Fruit fly (Drosophila melanogaster) whole organism, embryonic: ENCODE data around the gene CG13408.

Experiments used
- Abd-B ChIP-seq: fragments of 200-800 bp; sonication (Bioruptor generic); optimal IDR thresholded peaks from 2 replicates; lab custom pipeline; 2018; ENCODE audit warnings: missing biosample characterization, mild to moderate bottlenecking, missing genetic modification characterization, moderate library complexity
- CG12391 ChIP-seq: fragments of 200-800 bp; sonication (Bioruptor generic); optimal IDR thresholded peaks from 3 replicates; lab custom pipeline; 2018; ENCODE audit warnings: missing biosample characterization, mild to moderate bottlenecking, missing genetic modification characterization, moderate library complexity
- CG12942 ChIP-seq: fragments of 200-800 bp; sonication (Bioruptor generic); optimal IDR thresholded peaks from 3 replicates; lab custom pipeline; 2016; ENCODE audit warnings: missing biosample characterization, missing genetic modification characterization
- CG13624 ChIP-seq: fragments of 200-800 bp; sonication (Bioruptor generic); optimal IDR thresholded peaks from 2 replicates; lab custom pipeline; 2016; ENCODE audit warnings: missing biosample characterization, missing genetic modification characterization
- CG14014 ChIP-seq: fragments of 200-800 bp; sonication (Bioruptor generic); IDR thresholded peaks from 2 replicates; pipeline ENCODE4 v1.3.6; 2022; ENCODE audit warnings: missing biosample characterization, missing genetic modification characterization
- CG14050 ChIP-seq: fragments of 200-800 bp; sonication (Bioruptor generic); IDR thresholded peaks from 3 replicates; pipeline ENCODE4 v1.3.6; 2022; ENCODE audit warnings: missing biosample characterization, missing genetic modification characterization
- CG1529 ChIP-seq: fragments of 200-800 bp; sonication (Bioruptor generic); optimal IDR thresholded peaks from 3 replicates; lab custom pipeline; 2018; ENCODE audit warnings: missing biosample characterization, missing genetic modification characterization
- CG17359 ChIP-seq: fragments of 200-800 bp; sonication (Bioruptor generic); optimal IDR thresholded peaks from 3 replicates; lab custom pipeline; 2018; ENCODE audit warnings: missing biosample characterization, mild to moderate bottlenecking, missing genetic modification characterization, moderate library complexity
- CG17361 ChIP-seq: fragments of 200-800 bp; sonication (Bioruptor generic); IDR thresholded peaks from 3 replicates; pipeline ENCODE4 v1.3.6; 2022; ENCODE audit warnings: missing biosample characterization, missing genetic modification characterization
- CG17385 ChIP-seq: fragments of 200-800 bp; sonication (Bioruptor generic); optimal IDR thresholded peaks from 3 replicates; lab custom pipeline; 2018; ENCODE audit warnings: missing biosample characterization, mild to moderate bottlenecking, missing genetic modification characterization
- CG1792 ChIP-seq: fragments of 200-800 bp; sonication (Bioruptor generic); optimal IDR thresholded peaks from 2 replicates; lab custom pipeline; 2016; ENCODE audit warnings: missing biosample characterization, missing genetic modification characterization
- CG2116 ChIP-seq: fragments of 200-800 bp; sonication (Bioruptor generic); optimal IDR thresholded peaks from 3 replicates; lab custom pipeline; 2018; ENCODE audit warnings: missing biosample characterization, mild to moderate bottlenecking, missing genetic modification characterization
- CG2875 ChIP-seq: fragments of 200-800 bp; sonication (Bioruptor generic); optimal IDR thresholded peaks from 2 replicates; lab custom pipeline; 2017; ENCODE audit warnings: missing biosample characterization, mild to moderate bottlenecking, missing genetic modification characterization, missing genetic modification reagents
- CG3065 ChIP-seq: fragments of 200-800 bp; sonication (Bioruptor generic); optimal IDR thresholded peaks from 2 replicates; lab custom pipeline; 2016; ENCODE audit warnings: missing biosample characterization, missing genetic modification characterization
- CG34422 ChIP-seq: fragments of 200-800 bp; sonication (Bioruptor generic); IDR thresholded peaks from 3 replicates; pipeline ENCODE4 v1.3.6; 2022; ENCODE audit warnings: missing biosample characterization, missing genetic modification characterization
- CG4360 ChIP-seq: fragments of 200-800 bp; sonication (Bioruptor generic); IDR thresholded peaks from 2 replicates; pipeline ENCODE4 v1.3.6; 2022; ENCODE audit warnings: missing biosample characterization, missing genetic modification characterization
- CG6175 ChIP-seq: fragments of 200-800 bp; sonication (Bioruptor generic); IDR thresholded peaks from 3 replicates; pipeline ENCODE4 v1.3.6; 2022; ENCODE audit warnings: missing biosample characterization, missing genetic modification characterization
- CG6765 ChIP-seq: fragments of 200-800 bp; sonication (Bioruptor generic); optimal IDR thresholded peaks from 3 replicates; lab custom pipeline; 2017; ENCODE audit warnings: missing biosample characterization, mild to moderate bottlenecking, missing genetic modification characterization
- CG8765 ChIP-seq: fragments of 200-800 bp; sonication (Bioruptor generic); IDR thresholded peaks from 2 replicates; pipeline ENCODE4 v1.3.6; 2022; ENCODE audit warnings: missing biosample characterization, missing genetic modification characterization
- CkIIα-i1 ChIP-seq: fragments of 200-800 bp; sonication (Bioruptor generic); IDR thresholded peaks from 2 replicates; pipeline ENCODE4 v1.3.6; 2022; ENCODE audit warnings: missing biosample characterization, missing genetic modification characterization
- D ChIP-seq, 2 experiments: fragments of 200-800 bp in 1 of 2; fragments of >200 bp in 1 of 2; sonication (Bioruptor generic) in 1 of 2; optimal IDR thresholded peaks; 2 replicates in 1 of 2; 3 replicates in 1 of 2; lab custom pipeline; 2017; ENCODE audit warnings: mild to moderate bottlenecking in 1 of 2, missing biosample characterization in 1 of 2, missing genetic modification characterization in 1 of 2, missing genetic modification reagents in 1 of 2
- Ets65A ChIP-seq: fragments of 200-800 bp; sonication (Bioruptor generic); peaks from one replicate; lab custom pipeline; 2016; ENCODE audit warnings: missing biosample characterization, missing genetic modification characterization
- GATAe ChIP-seq: fragments of 200-800 bp; sonication (Bioruptor generic); conservative IDR thresholded peaks from 2 replicates; pipeline ENCODE4 v1.3.6; 2022; ENCODE audit warnings: missing biosample characterization, missing genetic modification characterization
- Hr78 ChIP-seq, 2 experiments: fragments of 200-800 bp in 1 of 2; fragments of >200 bp in 1 of 2; sonication (Bioruptor generic) in 1 of 2; optimal IDR thresholded peaks; 2 replicates each; lab custom pipeline; 2017 to 2019; ENCODE audit warnings: missing biosample characterization in 2 of 2, missing genetic modification characterization in 2 of 2, mild to moderate bottlenecking in 1 of 2, moderate library complexity in 1 of 2
- Mrtf ChIP-seq: fragments of 200-800 bp; sonication (Bioruptor generic); IDR thresholded peaks from 3 replicates; pipeline ENCODE4 v1.3.6; 2022; ENCODE audit warnings: missing biosample characterization, missing genetic modification characterization
- Pdp1 ChIP-seq, 2 experiments: fragments of 200-800 bp; sonication (Bioruptor generic); optimal IDR thresholded peaks; 3 replicates each; lab custom pipeline; 2016; ENCODE audit warnings: missing biosample characterization in 2 of 2, missing genetic modification characterization in 2 of 2, mild to moderate bottlenecking in 1 of 2, moderate library complexity in 1 of 2
- Scr ChIP-seq: fragments of 200-800 bp; sonication (Bioruptor generic); IDR thresholded peaks from 2 replicates; pipeline ENCODE4 v1.3.6; 2022; ENCODE audit warnings: missing biosample characterization, missing genetic modification characterization; ENCODE audit not compliant: partially characterized antibody
- ap ChIP-seq: fragments of 200-800 bp; sonication (Bioruptor generic); IDR thresholded peaks from 2 replicates; pipeline ENCODE4 v1.3.6; 2022; ENCODE audit warnings: missing biosample characterization, missing genetic modification characterization
- cwo ChIP-seq: fragments of 200-800 bp; sonication (Bioruptor generic); optimal IDR thresholded peaks from 3 replicates; lab custom pipeline; 2017; ENCODE audit warnings: missing biosample characterization, missing genetic modification characterization, mild to moderate bottlenecking, moderate library complexity, missing genetic modification reagents
- en ChIP-seq: fragments of 200-800 bp; sonication (Bioruptor generic); optimal IDR thresholded peaks from 2 replicates; lab custom pipeline; 2016; ENCODE audit warnings: missing biosample characterization, missing genetic modification characterization
- eyg ChIP-seq: fragments of 200-800 bp; sonication (Bioruptor generic); optimal IDR thresholded peaks from 3 replicates; lab custom pipeline; 2016; ENCODE audit warnings: missing biosample characterization, missing genetic modification characterization
- gem ChIP-seq: fragments of 200-800 bp; sonication (Bioruptor generic); optimal IDR thresholded peaks from 2 replicates; lab custom pipeline; 2019; ENCODE audit warnings: missing biosample characterization, mild to moderate bottlenecking, missing genetic modification characterization, moderate library complexity
- gfzf ChIP-seq: fragments of 200-800 bp; sonication (Bioruptor generic); optimal IDR thresholded peaks from 2 replicates; lab custom pipeline; 2016; ENCODE audit warnings: missing biosample characterization, mild to moderate bottlenecking, missing genetic modification characterization, moderate library complexity
- gsb-n ChIP-seq: fragments of 200-800 bp; sonication (Bioruptor generic); optimal IDR thresholded peaks from 3 replicates; lab custom pipeline; 2018; ENCODE audit warnings: missing biosample characterization, mild to moderate bottlenecking, missing genetic modification characterization
- insv ChIP-seq, 2 experiments: fragments of 200-800 bp; sonication (Bioruptor generic); optimal IDR thresholded peaks; 3 replicates each; lab custom pipeline; 2016 to 2018; ENCODE audit warnings: missing biosample characterization in 2 of 2, missing genetic modification characterization in 2 of 2
- jumu ChIP-seq: fragments of 200-800 bp; sonication (Bioruptor generic); optimal IDR thresholded peaks from 3 replicates; lab custom pipeline; 2016; ENCODE audit warnings: missing biosample characterization, missing genetic modification characterization
- knrl ChIP-seq: fragments of 200-800 bp; sonication (Bioruptor generic); IDR thresholded peaks from 3 replicates; pipeline ENCODE4 v1.3.6; 2022; ENCODE audit warnings: missing biosample characterization, missing genetic modification characterization; ENCODE audit not compliant: partially characterized antibody
- lmd ChIP-seq: fragments of 200-800 bp; sonication (Bioruptor generic); IDR thresholded peaks from 2 replicates; pipeline ENCODE4 v1.3.6; 2022; ENCODE audit warnings: missing biosample characterization, missing genetic modification characterization
- lov ChIP-seq, 2 experiments: fragments of 200-800 bp in 1 of 2; fragments of >200 bp in 1 of 2; sonication (Bioruptor generic) in 1 of 2; IDR thresholded peaks in 1 of 2; optimal IDR thresholded peaks in 1 of 2; 2 replicates in 1 of 2; 3 replicates in 1 of 2; pipeline versions ENCODE4 v1.3.6 to Lab custom; 2017 to 2022; ENCODE audit warnings: missing biosample characterization in 1 of 2, missing genetic modification characterization in 1 of 2
- nerfin-1 ChIP-seq: fragments of 200-800 bp; sonication (Bioruptor generic); optimal IDR thresholded peaks from 3 replicates; lab custom pipeline; 2019; ENCODE audit warnings: missing biosample characterization, mild to moderate bottlenecking, missing genetic modification characterization, moderate library complexity
- nerfin-2 ChIP-seq: fragments of 200-800 bp; sonication (Bioruptor generic); IDR thresholded peaks from 2 replicates; pipeline ENCODE4 v1.3.6; 2022; ENCODE audit warnings: missing biosample characterization, missing genetic modification characterization; ENCODE audit not compliant: partially characterized antibody
- nmo ChIP-seq: fragments of 200-800 bp; sonication (Bioruptor generic); optimal IDR thresholded peaks from 2 replicates; lab custom pipeline; 2018; ENCODE audit warnings: missing biosample characterization, mild to moderate bottlenecking, missing genetic modification characterization, moderate library complexity
- p53 ChIP-seq: fragments of 200-800 bp; sonication (Bioruptor generic); optimal IDR thresholded peaks from 2 replicates; lab custom pipeline; 2016; ENCODE audit warnings: missing biosample characterization, missing genetic modification characterization
- pan ChIP-seq, 4 experiments: fragments of >200 bp in 3 of 4; fragments of 200-800 bp in 1 of 4; sonication (Bioruptor generic) in 1 of 4; optimal IDR thresholded peaks in 3 of 4; IDR thresholded peaks in 1 of 4; 2 replicates each; pipeline versions ENCODE4 v1.3.6 to Lab custom; 2017 to 2022; ENCODE audit warnings: missing biosample characterization in 2 of 4, missing genetic modification characterization in 2 of 4, mixed read lengths in 1 of 4
- seq ChIP-seq: fragments of 200-800 bp; sonication (Bioruptor generic); IDR thresholded peaks from 2 replicates; pipeline ENCODE4 v1.3.6; 2022; ENCODE audit warnings: missing biosample characterization, missing genetic modification characterization
- sr ChIP-seq: fragments of 200-800 bp; sonication (Bioruptor generic); IDR thresholded peaks from 3 replicates; pipeline ENCODE4 v1.3.6; 2022; ENCODE audit warnings: missing biosample characterization, missing genetic modification characterization
- stc ChIP-seq: fragments of 200-800 bp; sonication (Bioruptor generic); IDR thresholded peaks from 2 replicates; pipeline ENCODE4 v1.3.6; 2022; ENCODE audit warnings: missing biosample characterization, missing genetic modification characterization
- tgo ChIP-seq: fragments of 200-800 bp; sonication (Bioruptor generic); IDR thresholded peaks from 3 replicates; pipeline ENCODE4 v1.3.6; 2022; ENCODE audit warnings: missing biosample characterization, missing genetic modification characterization

Gene CG13408

DNA sequence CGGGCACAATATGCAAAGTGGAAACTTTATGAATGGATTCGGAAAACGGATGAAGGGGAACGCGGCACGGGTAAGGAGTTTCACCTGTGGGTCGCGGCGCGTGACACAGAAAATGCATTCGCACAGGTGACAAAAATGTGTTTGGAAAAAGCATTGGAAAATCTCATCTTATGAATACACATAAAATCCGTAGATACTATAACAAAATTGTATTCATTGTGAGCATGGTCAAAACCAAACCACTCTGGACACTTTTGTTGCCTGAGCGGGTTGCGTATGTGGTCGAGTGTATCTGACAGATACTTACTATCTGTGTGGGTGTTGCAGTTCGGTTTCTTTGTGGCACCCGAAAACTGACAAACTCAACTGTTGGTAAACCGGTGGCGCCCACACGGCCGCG is 40.7 kb upstream of the CG13408 start (continued):
- TF ChIP-seq p53 (GFP tag; lab: Kevin White, UChicago): no peak
- TF ChIP-seq CG1792 (GFP tag; lab: Kevin White, UChicago): no peak
- peak; percentile 61 for TF ChIP-seq CG12391
- TF ChIP-seq tgo (GFP tag; lab: Robert Waterston, UW): peak; percentile 70
- peak; percentile 10 for TF ChIP-seq jumu (GFP tag; lab: Kevin White, UChicago)
- TF ChIP-seq Abd-B (GFP tag; lab: Kevin White, UChicago): peak; percentile 9
- TF ChIP-seq gsb-n (tag; lab: Kevin White, UChicago): no peak
- TF ChIP-seq Mrtf: 0 out of 3 replicates have a peak, but pooled peaks have one; percentile 45
- peak in 1 of 2 experiments; percentile 40 for TF ChIP-seq Pdp1 (GFP tag; optimal IDR thresholded peaks at IDR 0.05; lab: Kevin White, UChicago)
- TF ChIP-seq gfzf (GFP tag; lab: Kevin White, UChicago): no peak
- peak; percentile 70 for TF ChIP-seq ap
- peak; percentile 34 for TF ChIP-seq CG2875 (GFP tag; lab: Kevin White, UChicago)
- no peak for TF ChIP-seq pan (optimal IDR thresholded peaks at IDR 0.05; lab: Kevin White, UChicago)
- TF ChIP-seq pan (GFP tag; optimal IDR thresholded peaks at IDR 0.05 in 1 of 2, IDR thresholded peaks at IDR 0.05 in 1 of 2): peak in 1 of 2 experiments; percentile 79
- TF ChIP-seq insv (GFP tag; optimal IDR thresholded peaks at IDR 0.05; lab: Kevin White, UChicago): no peak
- no peak for TF ChIP-seq CG6175
- no peak for TF ChIP-seq CG3065 (GFP tag; lab: Kevin White, UChicago)
- TF ChIP-seq stc (GFP tag; lab: Robert Waterston, UW): peak; percentile 82
- no peak for TF ChIP-seq Scr
- peak; percentile 57 for TF ChIP-seq lmd (GFP tag; lab: Robert Waterston, UW)
- peak; percentile 85; the same call in 2 of the 3 replicates for TF ChIP-seq sr (GFP tag; lab: Robert Waterston, UW)
- TF ChIP-seq nerfin-1 (tag; lab: Kevin White, UChicago): no peak
- peak; percentile 44 for TF ChIP-seq CG17385 (GFP tag; lab: Kevin White, UChicago)
- peak; percentile 25 for TF ChIP-seq CG12942 (GFP tag; lab: Kevin White, UChicago)
- peak; percentile 23 for TF ChIP-seq cwo (GFP tag; lab: Kevin White, UChicago)
- 0 out of 3 replicates have a peak, but pooled peaks have one; percentile 42 for TF ChIP-seq CG17361 (GFP tag; lab: Robert Waterston, UW)
- TF ChIP-seq CG14050 (GFP tag; lab: Robert Waterston, UW): peak; percentile 44; the same call in 1 of the 3 replicates
- no peak for TF ChIP-seq gem (tag; lab: Kevin White, UChicago)
- peak; percentile 76 for TF ChIP-seq CG34422 (GFP tag; lab: Robert Waterston, UW)
- TF ChIP-seq seq (GFP tag; lab: Robert Waterston, UW): peak; percentile 35; the same call in 1 of the 2 replicates
- no peak for TF ChIP-seq CG6765
- no peak for TF ChIP-seq nerfin-2
- TF ChIP-seq GATAe (GFP tag; lab: Robert Waterston, UW): no peak
- TF ChIP-seq en (GFP tag; lab: Kevin White, UChicago): no peak
- TF ChIP-seq Ets65A (GFP tag; lab: Kevin White, UChicago): peak; percentile 33
- peak; percentile 2 for TF ChIP-seq CG13624 (GFP tag; lab: Kevin White, UChicago)
- TF ChIP-seq knrl (GFP tag; lab: Robert Waterston, UW): no peak
- TF ChIP-seq CG14014: peak; percentile 48
- TF ChIP-seq eyg (GFP tag; lab: Kevin White, UChicago): no peak
- no peak for TF ChIP-seq D (optimal IDR thresholded peaks at IDR 0.05; lab: Kevin White, UChicago)
- no peak for TF ChIP-seq D (GFP tag; optimal IDR thresholded peaks at IDR 0.05; lab: Kevin White, UChicago)
- peak; percentile 43 for TF ChIP-seq CG1529
- no peak for TF ChIP-seq CkIIα-i1 (GFP tag; lab: Robert Waterston, UW)
- peak; percentile 54 for TF ChIP-seq CG4360
- no peak for TF ChIP-seq lov (optimal IDR thresholded peaks at IDR 0.05; lab: Kevin White, UChicago)
- TF ChIP-seq lov (GFP tag; IDR thresholded peaks at IDR 0.05; lab: Robert Waterston, UW): peak; percentile 82; the same call in 2 of the 3 replicates
- TF ChIP-seq Hr78 (GFP tag; optimal IDR thresholded peaks at IDR 0.05; lab: Kevin White, UChicago): peak in 1 of 2 experiments; percentile 62
- TF ChIP-seq CG2116 (GFP tag; lab: Kevin White, UChicago): peak; percentile 9
- peak; percentile 33; the same call in 1 of the 2 replicates for TF ChIP-seq CG8765 (GFP tag; lab: Robert Waterston, UW)
- peak; percentile 61 for TF ChIP-seq CG17359
- TF ChIP-seq nmo (GFP tag; lab: Kevin White, UChicago): peak; percentile 24
